Fruit fly (Drosophila melanogaster): ENCODE results near the gene Or22c.

DNA sequence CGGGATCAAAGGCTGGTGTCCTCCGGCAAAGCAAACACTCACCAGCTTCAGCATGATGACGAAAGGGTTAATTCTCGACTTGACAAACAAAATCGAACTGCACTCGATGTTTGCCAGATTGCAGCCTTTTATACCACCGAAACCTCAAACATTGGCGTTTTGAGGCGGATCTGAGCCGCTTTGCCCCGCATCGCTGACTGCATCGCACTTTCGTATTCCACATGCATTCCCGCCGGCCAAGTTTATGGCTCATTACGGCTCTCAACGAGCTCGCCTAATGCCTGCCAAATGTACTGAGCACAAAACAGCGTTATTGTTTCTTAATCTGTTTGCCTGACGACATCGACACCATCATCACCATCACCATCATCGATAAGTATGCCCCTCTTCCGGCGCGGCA lies 47.3 kb upstream of the Or22c start, which contains the start of gene CG15353:
- TF ChIP-seq Hr96 (GFP tag; optimal IDR thresholded peaks at IDR 0.05) (no peak), kay (GFP tag; ENCODE audit: borderline replicate concordance) (no peak), CG11617 (GFP tag; optimal IDR thresholded peaks at IDR 0.05) (no peak), ovo (GFP tag; optimal IDR thresholded peaks at IDR 0.05) (no peak), CG12768 (GFP tag; optimal IDR thresholded peaks at IDR 0.05) (no peak), CG7045 (GFP tag; optimal IDR thresholded peaks at IDR 0.05) (no peak), CG7101 (tag; optimal IDR thresholded peaks at IDR 0.05) (no peak), Crg-1 (GFP tag; optimal IDR thresholded peaks at IDR 0.05) (no peak), cic (GFP tag; optimal IDR thresholded peaks at IDR 0.05) (no peak), Mnt (GFP tag; optimal IDR thresholded peaks at IDR 0.05) (no peak), bab1 (GFP tag; optimal IDR thresholded peaks at IDR 0.05) (no peak), CG33017 (tag; optimal IDR thresholded peaks at IDR 0.05) (no peak), toe (GFP tag; optimal IDR thresholded peaks at IDR 0.05) (no peak)

Measured in whole organism, adult.